Worm (Caenorhabditis elegans): ENCODE results near the gene Y57G11C.1147.

Gene Y57G11C.1147

ce11 chrIV:14763348-14763747 lies 34.0 kb downstream of the Y57G11C.1147 start:
- TF ChIP-seq elt-2 (tag; optimal IDR thresholded peaks at IDR 0.05), result peak; percentile 26
- TF ChIP-seq hmg-11 (tag; optimal IDR thresholded peaks at IDR 0.05), result peak; percentile 54
- peak; percentile 31 for TF ChIP-seq snpc-4 (tag; optimal IDR thresholded peaks at IDR 0.05)
- peak; percentile 8 for TF ChIP-seq ceh-28 (tag; optimal IDR thresholded peaks at IDR 0.05)
- TF ChIP-seq pqm-1 (tag; optimal IDR thresholded peaks at IDR 0.05), result peak; percentile 4
- peak; percentile 28 for TF ChIP-seq nhr-23 (tag; optimal IDR thresholded peaks at IDR 0.05)
- TF ChIP-seq nfya-1 (tag; optimal IDR thresholded peaks at IDR 0.05; ENCODE audit: insufficient read depth), result peak; percentile 69
- peak; percentile 50 for TF ChIP-seq lin-15B (tag; optimal IDR thresholded peaks at IDR 0.05)
- peak; percentile 32 for TF ChIP-seq elt-1 (tag; optimal IDR thresholded peaks at IDR 0.05)
- peak; percentile 34 for TF ChIP-seq ama-1 (optimal IDR thresholded peaks at IDR 0.05)
- TF ChIP-seq lin-39 (tag; optimal IDR thresholded peaks at IDR 0.05), result peak; percentile 56
- peak; percentile 28 for TF ChIP-seq mdl-1 (tag; optimal IDR thresholded peaks at IDR 0.05)

- TF ChIP-seq eor-1 (tag; optimal IDR thresholded peaks at IDR 0.05) (no peak), egl-5 (tag; optimal IDR thresholded peaks at IDR 0.05) (no peak), lsy-12 (tag; optimal IDR thresholded peaks at IDR 0.05) (no peak), nhr-237 (tag; optimal IDR thresholded peaks at IDR 0.05) (no peak), nhr-67 (tag; optimal IDR thresholded peaks at IDR 0.05) (no peak), pqm-1 (tag; optimal IDR thresholded peaks at IDR 0.05) (no peak), tbx-2 (tag; optimal IDR thresholded peaks at IDR 0.05) (no peak), ztf-11 (tag; optimal IDR thresholded peaks at IDR 0.05) (no peak), fkh-10 (GFP tag; optimal IDR thresholded peaks at IDR 0.05) (no peak), unc-39 (tag; optimal IDR thresholded peaks at IDR 0.05) (no peak), nhr-11 (tag; optimal IDR thresholded peaks at IDR 0.05) (no peak), hmg-11 (tag; optimal IDR thresholded peaks at IDR 0.05) (no peak), sea-2 (GFP tag; optimal IDR thresholded peaks at IDR 0.05) (no peak), elt-2 (tag; optimal IDR thresholded peaks at IDR 0.05) (no peak), jun-1 (tag; optimal IDR thresholded peaks at IDR 0.05) (no peak), unc-62 (GFP tag; optimal IDR thresholded peaks at IDR 0.05) (no peak), elt-3 (tag; optimal IDR thresholded peaks at IDR 0.05) (no peak), ama-1 (optimal IDR thresholded peaks at IDR 0.05) (no peak), ceh-28 (tag; optimal IDR thresholded peaks at IDR 0.05) (no peak)
These were observed 36.5 kb downstream of the Y57G11C.1147 start, which contains the start of gene ptp-5.2 for ce11 chrIV:14760845-14761244. ptp-5.2 (minus strand) TSS chrIV:14760945.

ce11 chrIV:14759662-14760061 lies 37.7 kb downstream of the Y57G11C.1147 start:
- TF ChIP-seq nhr-23 (tag; optimal IDR thresholded peaks at IDR 0.05), result no peak
- no peak for TF ChIP-seq nhr-11 (tag; optimal IDR thresholded peaks at IDR 0.05)
- no peak for TF ChIP-seq ceh-28 (tag; optimal IDR thresholded peaks at IDR 0.05)
- TF ChIP-seq fos-1 (tag; optimal IDR thresholded peaks at IDR 0.05), result no peak
- no peak for TF ChIP-seq sea-2 (GFP tag; optimal IDR thresholded peaks at IDR 0.05)
- no peak for TF ChIP-seq mdl-1 (tag; optimal IDR thresholded peaks at IDR 0.05)
- no peak for TF ChIP-seq nhr-237 (tag; optimal IDR thresholded peaks at IDR 0.05)
- TF ChIP-seq nhr-28 (tag; optimal IDR thresholded peaks at IDR 0.05), result no peak
- TF ChIP-seq nhr-25 (tag; optimal IDR thresholded peaks at IDR 0.05), result no peak
- no peak for TF ChIP-seq ztf-4 (tag; optimal IDR thresholded peaks at IDR 0.05)
- no peak for TF ChIP-seq egl-5 (tag; optimal IDR thresholded peaks at IDR 0.05)
- no peak for TF ChIP-seq lin-39 (tag; optimal IDR thresholded peaks at IDR 0.05)
- no peak for TF ChIP-seq elt-1 (tag; optimal IDR thresholded peaks at IDR 0.05)
- no peak for TF ChIP-seq ZK546.5 (tag; optimal IDR thresholded peaks at IDR 0.05)
- no peak for TF ChIP-seq elt-3 (tag; optimal IDR thresholded peaks at IDR 0.05)
- TF ChIP-seq nhr-67 (tag; optimal IDR thresholded peaks at IDR 0.05), result no peak
- TF ChIP-seq fkh-10 (GFP tag; optimal IDR thresholded peaks at IDR 0.05), result no peak
- no peak for TF ChIP-seq pha-4 (tag; optimal IDR thresholded peaks at IDR 0.05)

DNA sequence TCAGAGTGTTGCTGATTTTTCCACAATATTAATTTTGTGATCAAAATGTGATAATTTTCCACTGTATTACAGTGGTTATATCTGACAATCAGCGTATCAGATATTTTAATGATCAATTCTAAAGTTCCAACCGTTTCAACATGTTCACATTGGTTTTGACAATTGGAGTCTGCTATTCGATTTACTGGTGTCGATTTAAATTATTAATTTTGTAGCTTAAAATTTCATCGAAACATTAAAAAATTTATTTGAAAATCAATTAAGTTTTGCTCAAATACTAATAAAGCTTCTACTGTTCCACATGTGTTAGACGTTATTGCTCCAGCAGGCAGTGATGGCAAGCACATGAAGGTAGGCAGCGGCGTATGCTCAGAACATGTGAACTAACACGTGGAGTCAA lies 39.5 kb downstream of the Y57G11C.1147 start:
- TF ChIP-seq sea-2 (GFP tag; optimal IDR thresholded peaks at IDR 0.05) (no peak), R02D3.7 (tag; optimal IDR thresholded peaks at IDR 0.05) (no peak), nhr-43 (tag; optimal IDR thresholded peaks at IDR 0.05; ENCODE audit: poor library complexity, severe bottlenecking) (no peak), egl-5 (tag; optimal IDR thresholded peaks at IDR 0.05) (no peak), ceh-16 (tag; optimal IDR thresholded peaks at IDR 0.05) (no peak), elt-3 (tag; optimal IDR thresholded peaks at IDR 0.05) (no peak)

ce11 chrIV:14754912-14755311 lies 42.4 kb downstream of the Y57G11C.1147 start, which contains the start of gene Y57G11C.499:
Y57G11C.499 (minus strand) TSS chrIV:14754934.
- TF ChIP-seq unc-62 (GFP tag; optimal IDR thresholded peaks at IDR 0.05) (no peak), lsy-12 (tag; optimal IDR thresholded peaks at IDR 0.05) (no peak), sea-2 (GFP tag; optimal IDR thresholded peaks at IDR 0.05) (no peak), elt-2 (tag; optimal IDR thresholded peaks at IDR 0.05) (no peak), ceh-82 (tag; optimal IDR thresholded peaks at IDR 0.05) (no peak), fkh-2 (tag; optimal IDR thresholded peaks at IDR 0.05) (no peak), ztf-4 (tag; optimal IDR thresholded peaks at IDR 0.05) (no peak), lin-15B (tag; optimal IDR thresholded peaks at IDR 0.05) (no peak), nhr-23 (tag; optimal IDR thresholded peaks at IDR 0.05) (no peak), daf-12 (tag; optimal IDR thresholded peaks at IDR 0.05) (no peak), fos-1 (tag; optimal IDR thresholded peaks at IDR 0.05) (no peak), elt-3 (tag; optimal IDR thresholded peaks at IDR 0.05) (no peak), nfya-1 (tag; optimal IDR thresholded peaks at IDR 0.05; ENCODE audit: insufficient read depth) (no peak), egl-5 (tag; optimal IDR thresholded peaks at IDR 0.05) (no peak), mml-1 (tag; optimal IDR thresholded peaks at IDR 0.05) (no peak), ztf-11 (tag; optimal IDR thresholded peaks at IDR 0.05) (no peak), ZK546.5 (tag; optimal IDR thresholded peaks at IDR 0.05) (no peak), unc-39 (tag; optimal IDR thresholded peaks at IDR 0.05) (no peak), eor-1 (tag; optimal IDR thresholded peaks at IDR 0.05) (no peak), snpc-4 (tag; optimal IDR thresholded peaks at IDR 0.05) (no peak)
